Worm (Caenorhabditis elegans): Measurements from ENCODE around the gene str-158.

The str-158 gene

DNA sequence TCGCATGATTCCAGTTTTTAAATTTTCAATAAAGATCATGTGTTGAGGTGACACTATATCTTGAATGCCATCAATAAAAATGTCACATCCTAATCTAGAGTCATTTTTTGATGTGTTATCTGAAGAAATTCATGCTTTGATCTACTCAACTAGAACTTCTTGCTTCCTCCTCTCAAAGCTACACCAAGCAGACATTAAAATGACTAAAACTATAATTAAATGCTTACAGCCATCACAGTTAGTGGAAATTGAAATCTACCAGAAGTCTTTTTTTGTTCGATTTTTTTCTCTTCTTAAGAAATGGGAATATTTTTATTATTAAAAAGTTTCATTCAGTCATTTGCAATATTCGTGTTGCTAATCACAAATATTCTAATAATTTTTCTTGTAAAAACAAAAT, at the start of gene str-158:
Gene str-158 (plus strand): TSS at position 301 of the 400 bp plus-strand sequence.
- TF ChIP-seq T22C8.4 (GFP tag; IDR thresholded peaks at IDR 0.05) (no peak), tab-1 (GFP tag; IDR thresholded peaks at IDR 0.05) (no peak), ref-1 (GFP tag; conservative IDR thresholded peaks at IDR 0.05) (no peak)

DNA sequence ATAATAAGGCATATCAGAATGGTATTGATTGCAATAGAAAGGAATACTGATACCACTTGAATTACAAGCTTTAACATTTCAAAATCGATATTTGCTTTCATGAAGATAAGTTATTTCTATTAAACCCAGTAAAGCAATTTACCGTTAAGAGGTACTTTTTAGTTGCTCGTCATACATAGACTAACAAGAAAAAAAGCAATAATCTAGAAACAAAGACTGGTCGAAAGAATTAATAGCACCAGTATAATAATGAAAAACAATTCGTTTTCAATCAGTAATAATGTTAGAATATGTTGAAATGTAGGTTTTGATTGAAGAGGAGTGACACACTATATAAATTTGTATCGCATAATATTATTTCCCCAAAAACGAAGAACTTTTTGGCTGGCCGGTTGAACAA, 47.3 kb upstream of the str-158 start, which contains the start of gene str-175:
Gene str-175 (minus strand): TSS at position 101 of the 400 bp plus-strand sequence.
- no peak for TF ChIP-seq ref-1 (GFP tag; conservative IDR thresholded peaks at IDR 0.05)
- no peak for TF ChIP-seq klf-2 (GFP tag; conservative IDR thresholded peaks at IDR 0.05)
- TF ChIP-seq cog-1 (tag; optimal IDR thresholded peaks at IDR 0.05), result no peak
- TF ChIP-seq flt-1 (GFP tag; IDR thresholded peaks at IDR 0.05), result no peak
- TF ChIP-seq T22C8.4 (GFP tag; IDR thresholded peaks at IDR 0.05), result no peak
- no peak for TF ChIP-seq ztf-29 (GFP tag; IDR thresholded peaks at IDR 0.05)

DNA sequence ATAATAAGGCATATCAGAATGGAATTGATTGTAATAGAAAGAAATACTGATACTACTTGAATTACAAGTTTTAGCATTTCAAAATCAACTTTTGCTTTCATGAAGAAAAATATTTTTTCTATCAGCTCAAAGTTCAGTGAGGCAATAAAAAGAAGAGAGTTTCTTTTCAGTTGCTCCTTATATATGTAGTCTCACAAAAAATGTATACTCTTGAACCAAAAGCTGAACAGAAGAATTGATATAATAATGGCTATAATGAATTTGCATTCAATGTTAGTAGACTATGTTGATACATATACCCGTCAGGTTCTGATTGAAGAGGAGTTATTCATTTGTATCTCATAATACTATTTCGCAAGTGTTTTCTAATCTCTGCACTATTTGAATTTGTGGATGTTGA, 43.3 kb upstream of the str-158 start, which contains the start of gene str-174:
Gene str-174 (minus strand): TSS at position 101 of the 400 bp plus-strand sequence.
- TF ChIP-seq ztf-23 (GFP tag; IDR thresholded peaks at IDR 0.05) (no peak), ref-1 (GFP tag; conservative IDR thresholded peaks at IDR 0.05) (no peak), T22C8.4 (GFP tag; IDR thresholded peaks at IDR 0.05) (no peak), tab-1 (GFP tag; IDR thresholded peaks at IDR 0.05) (no peak), ztf-29 (GFP tag; IDR thresholded peaks at IDR 0.05) (no peak), flt-1 (GFP tag; IDR thresholded peaks at IDR 0.05) (no peak), med-1 (GFP tag; optimal IDR thresholded peaks at IDR 0.05; ENCODE audit: insufficient read depth) (no peak), cog-1 (tag; optimal IDR thresholded peaks at IDR 0.05) (no peak), klf-2 (GFP tag; conservative IDR thresholded peaks at IDR 0.05) (no peak)

DNA sequence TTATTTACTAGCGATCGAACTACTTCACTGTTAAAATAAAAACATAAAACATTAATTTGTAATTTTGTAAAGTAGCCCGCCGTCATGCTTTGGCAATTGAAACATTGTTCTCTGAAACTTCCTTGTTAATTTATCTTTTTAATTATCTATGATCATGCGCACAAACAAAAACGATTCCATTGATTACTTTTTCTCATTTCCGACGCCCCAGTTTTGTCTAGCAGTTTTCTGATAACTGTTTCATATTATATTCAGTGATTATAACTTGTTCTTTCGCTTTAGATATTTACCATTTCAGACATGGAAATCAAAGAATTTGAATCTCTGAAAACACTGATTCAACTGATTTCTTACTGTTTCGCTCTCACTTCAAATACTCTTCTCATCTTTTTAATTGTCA, 40.8 kb upstream of the str-158 start, which contains the start of gene str-170:
Gene str-170 (plus strand): TSS at position 301 of the 400 bp plus-strand sequence.
- TF ChIP-seq cog-1 (tag; optimal IDR thresholded peaks at IDR 0.05), result no peak
- no peak for TF ChIP-seq tab-1 (GFP tag; IDR thresholded peaks at IDR 0.05)
- TF ChIP-seq med-1 (GFP tag; optimal IDR thresholded peaks at IDR 0.05; ENCODE audit: insufficient read depth), result no peak
- no peak for TF ChIP-seq ztf-29 (GFP tag; IDR thresholded peaks at IDR 0.05)
- no peak for TF ChIP-seq flt-1 (GFP tag; IDR thresholded peaks at IDR 0.05)
- no peak for TF ChIP-seq T22C8.4 (GFP tag; IDR thresholded peaks at IDR 0.05)
- no peak for TF ChIP-seq klf-2 (GFP tag; conservative IDR thresholded peaks at IDR 0.05)
- TF ChIP-seq ref-1 (GFP tag; conservative IDR thresholded peaks at IDR 0.05), result no peak
- TF ChIP-seq ztf-23 (GFP tag; IDR thresholded peaks at IDR 0.05), result no peak

DNA sequence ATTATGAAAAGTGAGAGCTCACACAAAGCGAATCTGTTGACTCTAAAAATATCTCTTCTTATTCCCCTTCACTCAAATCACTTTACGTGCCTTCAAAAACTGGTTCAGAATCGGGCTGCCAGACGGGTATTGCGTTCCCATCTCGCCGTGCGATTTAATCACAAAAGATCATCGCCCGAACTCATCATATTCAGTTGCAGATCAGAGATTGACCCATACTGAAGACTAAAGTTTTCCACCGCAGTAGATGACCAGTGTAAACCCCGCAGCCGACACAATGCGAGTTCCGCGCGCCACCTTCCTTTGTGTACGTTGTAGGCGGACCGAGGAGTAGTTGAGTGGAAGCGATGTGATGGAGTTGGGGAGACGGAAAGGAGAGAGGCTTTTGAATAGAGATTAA, 37.2 kb upstream of the str-158 start:
- TF ChIP-seq flt-1 (GFP tag; IDR thresholded peaks at IDR 0.05) (0 out of 2 replicates have a peak, but pooled peaks have one; percentile 11), tab-1 (GFP tag; IDR thresholded peaks at IDR 0.05) (peak; percentile 27; the same call in 1 of the 2 replicates), med-1 (GFP tag; optimal IDR thresholded peaks at IDR 0.05; ENCODE audit: insufficient read depth) (no peak)

DNA sequence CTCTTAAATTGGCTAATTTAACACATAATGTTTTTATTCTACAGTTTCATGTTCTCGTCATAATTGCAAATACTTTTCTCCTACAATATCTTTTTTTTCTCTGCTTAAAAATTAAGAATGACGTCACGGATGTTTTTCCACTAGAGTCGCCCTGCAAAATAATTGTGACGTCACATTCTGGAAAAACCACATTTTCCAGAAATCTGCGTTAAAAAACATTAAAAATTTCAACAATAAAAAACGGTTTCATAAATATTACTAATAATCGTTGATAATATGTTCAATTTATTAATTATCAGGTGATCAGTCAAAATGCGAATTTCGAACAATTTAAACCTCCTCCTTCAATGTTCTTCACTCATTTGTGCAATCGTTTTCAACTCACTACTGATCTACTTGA, 33.9 kb upstream of the str-158 start, which contains the start of gene str-166:
Gene str-166 (plus strand): TSS at position 301 of the 400 bp plus-strand sequence.
- TF ChIP-seq ref-1 (GFP tag; conservative IDR thresholded peaks at IDR 0.05) (no peak), med-1 (GFP tag; optimal IDR thresholded peaks at IDR 0.05; ENCODE audit: insufficient read depth) (no peak), klf-2 (GFP tag; conservative IDR thresholded peaks at IDR 0.05) (no peak), ztf-29 (GFP tag; IDR thresholded peaks at IDR 0.05) (no peak), T22C8.4 (GFP tag; IDR thresholded peaks at IDR 0.05) (no peak), ztf-23 (GFP tag; IDR thresholded peaks at IDR 0.05) (no peak), tab-1 (GFP tag; IDR thresholded peaks at IDR 0.05) (no peak), cog-1 (tag; optimal IDR thresholded peaks at IDR 0.05) (no peak), flt-1 (GFP tag; IDR thresholded peaks at IDR 0.05) (no peak)

DNA sequence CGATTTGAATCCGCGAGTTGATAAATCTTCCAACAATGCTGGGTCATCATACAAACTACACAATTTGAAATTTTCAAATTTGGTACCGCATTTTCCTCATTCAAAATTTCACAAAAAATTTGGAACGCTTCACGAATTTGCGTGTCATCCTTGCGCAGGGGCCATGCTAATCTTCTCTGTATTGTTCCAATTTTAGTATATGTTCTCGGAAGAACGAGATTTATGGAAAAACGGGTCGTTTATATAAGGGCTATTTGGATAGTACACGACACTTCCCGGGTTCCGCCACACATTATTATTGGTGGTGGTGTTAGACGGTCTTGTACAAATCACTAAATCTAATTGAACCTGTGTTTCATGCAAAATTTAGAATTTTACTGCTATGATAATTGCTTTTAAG, 32.4 kb upstream of the str-158 start:
- TF ChIP-seq tab-1 (GFP tag; IDR thresholded peaks at IDR 0.05) (no peak), flt-1 (GFP tag; IDR thresholded peaks at IDR 0.05) (peak; percentile 23; the same call in 1 of the 2 replicates)

DNA sequence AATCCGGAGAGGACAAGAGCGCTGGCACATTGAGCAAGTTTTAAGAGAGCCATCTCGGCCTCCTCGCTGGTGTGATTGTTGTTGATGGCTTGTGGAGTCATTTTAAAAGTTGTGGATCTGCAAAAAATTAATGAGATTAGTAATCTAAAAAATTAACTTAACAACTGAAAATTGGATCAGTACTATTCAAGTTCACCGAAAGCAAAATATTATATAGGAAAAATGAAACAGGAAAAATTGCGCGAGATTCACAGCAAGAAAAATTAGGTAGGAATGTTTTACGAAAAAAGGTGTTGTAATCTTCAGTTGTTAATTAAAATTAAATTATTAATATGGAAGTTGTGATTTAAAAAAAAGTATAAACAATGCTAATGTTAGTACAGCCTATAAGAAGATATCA, 30.6 kb upstream of the str-158 start, which contains the start of gene T08B6.1:
Gene T08B6.1 (minus strand): TSS at position 101 of the 400 bp plus-strand sequence.
- TF ChIP-seq ztf-29 (GFP tag; IDR thresholded peaks at IDR 0.05), result no peak
- no peak for TF ChIP-seq T22C8.4 (GFP tag; IDR thresholded peaks at IDR 0.05)
- no peak for TF ChIP-seq klf-2 (GFP tag; conservative IDR thresholded peaks at IDR 0.05)
- no peak for TF ChIP-seq flt-1 (GFP tag; IDR thresholded peaks at IDR 0.05)
- TF ChIP-seq tab-1 (GFP tag; IDR thresholded peaks at IDR 0.05), result no peak
- no peak for TF ChIP-seq ref-1 (GFP tag; conservative IDR thresholded peaks at IDR 0.05)
- TF ChIP-seq cog-1 (tag; optimal IDR thresholded peaks at IDR 0.05), result no peak
- no peak for TF ChIP-seq ztf-23 (GFP tag; IDR thresholded peaks at IDR 0.05)
- no peak for TF ChIP-seq med-1 (GFP tag; optimal IDR thresholded peaks at IDR 0.05; ENCODE audit: insufficient read depth)

DNA sequence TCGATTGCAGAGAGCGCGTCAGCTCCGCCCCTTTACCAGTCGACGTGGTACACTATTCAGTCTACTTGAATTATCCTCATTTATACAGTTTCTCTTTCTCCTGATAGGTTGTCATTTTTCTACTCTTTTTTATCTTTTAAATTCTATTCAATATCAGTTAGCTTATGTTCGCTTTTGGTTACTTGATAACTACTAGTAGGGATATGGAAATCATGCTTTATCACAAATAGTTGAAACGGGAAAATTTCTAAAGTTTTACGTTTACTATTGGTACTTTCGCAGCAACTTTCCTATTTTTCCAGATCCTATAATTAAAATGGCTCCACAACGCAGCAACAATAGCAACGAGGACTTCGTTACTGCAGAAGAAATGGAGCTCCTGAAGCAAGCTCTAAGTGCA, 28.3 kb upstream of the str-158 start, which contains the start of gene sgnh-1:
Gene sgnh-1 (plus strand): TSS at position 301 of the 400 bp plus-strand sequence.
- TF ChIP-seq cog-1 (tag; optimal IDR thresholded peaks at IDR 0.05) (no peak), klf-2 (GFP tag; conservative IDR thresholded peaks at IDR 0.05) (no peak), flt-1 (GFP tag; IDR thresholded peaks at IDR 0.05) (no peak)

DNA sequence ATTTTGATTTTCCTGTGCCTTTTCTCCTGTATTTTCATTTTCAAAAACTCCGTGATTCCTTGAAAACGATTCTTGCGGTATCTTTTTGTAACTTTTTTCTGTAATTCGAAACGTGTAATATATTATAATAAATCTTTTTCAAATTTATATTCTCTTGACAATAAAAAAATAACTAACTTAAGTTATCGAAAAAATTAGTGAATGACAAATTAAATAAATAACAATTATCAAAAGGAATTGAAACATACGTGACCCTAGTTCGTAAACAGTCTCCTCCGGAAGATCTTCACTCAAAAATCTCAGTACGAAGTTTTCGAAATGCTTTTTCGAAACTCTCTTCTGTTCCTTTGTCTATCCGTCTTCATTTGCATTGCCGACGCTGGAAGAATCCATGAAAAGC, 27.3 kb upstream of the str-158 start, which contains the start of gene T08B6.9:
Gene T08B6.9 (plus strand): TSS at position 301 of the 400 bp plus-strand sequence.
- TF ChIP-seq cog-1 (tag; optimal IDR thresholded peaks at IDR 0.05) (no peak), ztf-23 (GFP tag; IDR thresholded peaks at IDR 0.05) (no peak), klf-2 (GFP tag; conservative IDR thresholded peaks at IDR 0.05) (no peak), ztf-29 (GFP tag; IDR thresholded peaks at IDR 0.05) (no peak)

DNA sequence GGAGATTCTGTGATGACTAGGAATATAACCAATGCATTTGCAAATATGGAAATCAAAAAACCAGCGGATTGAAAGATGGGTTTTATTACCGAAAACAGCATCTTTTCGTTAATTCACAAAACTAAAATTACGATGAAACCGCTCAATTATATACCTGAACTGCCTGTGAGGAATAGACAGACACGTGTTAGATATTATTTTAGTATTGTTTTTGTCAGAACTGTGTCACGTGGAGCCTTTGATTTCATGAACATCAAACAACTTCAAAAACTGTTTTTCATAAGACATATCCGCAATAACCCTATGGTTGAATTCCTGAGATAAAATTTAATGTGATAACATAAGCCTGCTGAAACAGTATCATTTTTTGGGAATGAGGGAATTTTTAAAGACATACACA, 13.9 kb upstream of the str-158 start, which contains the start of gene str-161:
Gene str-161 (minus strand): TSS at position 101 of the 400 bp plus-strand sequence.
- TF ChIP-seq ztf-23 (GFP tag; IDR thresholded peaks at IDR 0.05) (no peak), klf-2 (GFP tag; conservative IDR thresholded peaks at IDR 0.05) (no peak), T22C8.4 (GFP tag; IDR thresholded peaks at IDR 0.05) (no peak), ref-1 (GFP tag; conservative IDR thresholded peaks at IDR 0.05) (no peak), ztf-29 (GFP tag; IDR thresholded peaks at IDR 0.05) (no peak), flt-1 (GFP tag; IDR thresholded peaks at IDR 0.05) (no peak), cog-1 (tag; optimal IDR thresholded peaks at IDR 0.05) (no peak), med-1 (GFP tag; optimal IDR thresholded peaks at IDR 0.05; ENCODE audit: insufficient read depth) (no peak), tab-1 (GFP tag; IDR thresholded peaks at IDR 0.05) (no peak)
